Fruit fly (Drosophila melanogaster) whole organism, embryonic: ENCODE measurements around the gene CG6431.

Experiments used
- Ada2b ChIP-seq: fragments of 200-800 bp; sonication (Bioruptor generic); IDR thresholded peaks from 2 replicates; pipeline ENCODE4 v1.3.6; 2022; ENCODE audit warnings: missing biosample characterization, missing genetic modification characterization
- Aef1 ChIP-seq: fragments of 200-800 bp; sonication (Bioruptor generic); IDR thresholded peaks from 3 replicates; pipeline ENCODE4 v1.3.6; 2022; ENCODE audit warnings: missing biosample characterization, missing genetic modification characterization
- CG10321 ChIP-seq: fragments of 200-800 bp; sonication (Bioruptor generic); IDR thresholded peaks from 2 replicates; pipeline ENCODE4 v1.3.6; 2022; ENCODE audit warnings: missing biosample characterization, missing genetic modification characterization
- CG10565 ChIP-seq: fragments of 200-800 bp; sonication (Bioruptor generic); optimal IDR thresholded peaks from 3 replicates; lab custom pipeline; 2016; ENCODE audit warnings: missing biosample characterization, mild to moderate bottlenecking, missing genetic modification characterization
- CG11085 ChIP-seq: fragments of 200-800 bp; sonication (Bioruptor generic); IDR thresholded peaks from 2 replicates; pipeline ENCODE4 v1.3.6; 2022; ENCODE audit warnings: missing biosample characterization, missing genetic modification characterization
- CG11247 ChIP-seq: fragments of 200-800 bp; sonication (Bioruptor generic); IDR thresholded peaks from 2 replicates; pipeline ENCODE4 v1.3.6; 2022; ENCODE audit warnings: missing biosample characterization, missing genetic modification characterization
- CG11456 ChIP-seq: fragments of 200-800 bp; sonication (Bioruptor generic); IDR thresholded peaks from 3 replicates; pipeline ENCODE4 v1.3.6; 2022; ENCODE audit warnings: missing biosample characterization, missing genetic modification characterization
- CG12104 ChIP-seq: fragments of 200-800 bp; sonication (Bioruptor generic); optimal IDR thresholded peaks from 3 replicates; lab custom pipeline; 2016; ENCODE audit warnings: missing biosample characterization, missing genetic modification characterization
- CG1233 ChIP-seq: fragments of 200-800 bp; sonication (Bioruptor generic); optimal IDR thresholded peaks from 4 replicates; lab custom pipeline; 2018; ENCODE audit warnings: missing biosample characterization, mild to moderate bottlenecking, missing genetic modification characterization
- CG13123 ChIP-seq: fragments of 200-800 bp; sonication (Bioruptor generic); optimal IDR thresholded peaks from 2 replicates; lab custom pipeline; 2016; ENCODE audit warnings: missing biosample characterization, missing genetic modification characterization
- CG13424 ChIP-seq: fragments of 200-800 bp; sonication (Bioruptor generic); optimal IDR thresholded peaks from 2 replicates; lab custom pipeline; 2019; ENCODE audit warnings: missing biosample characterization, mild to moderate bottlenecking, missing genetic modification characterization, moderate library complexity
- CG13775 ChIP-seq: fragments of 200-800 bp; sonication (Bioruptor generic); optimal IDR thresholded peaks from 3 replicates; lab custom pipeline; 2017; ENCODE audit warnings: missing biosample characterization, mild to moderate bottlenecking, missing genetic modification characterization
- CG16815 ChIP-seq: fragments of 200-800 bp; sonication (Bioruptor generic); optimal IDR thresholded peaks from 3 replicates; lab custom pipeline; 2017; ENCODE audit warnings: missing biosample characterization, mild to moderate bottlenecking, missing genetic modification characterization
- CG18476 ChIP-seq: fragments of 200-800 bp; sonication (Bioruptor generic); optimal IDR thresholded peaks from 2 replicates; lab custom pipeline; 2016; ENCODE audit warnings: missing biosample characterization, mild to moderate bottlenecking, missing genetic modification characterization
- CG2712 ChIP-seq: fragments of 200-800 bp; optimal IDR thresholded peaks from 3 replicates; lab custom pipeline; 2019; ENCODE audit warnings: missing biosample characterization, mild to moderate bottlenecking, missing genetic modification characterization, moderate library complexity
- CG30020 ChIP-seq: fragments of 200-800 bp; optimal IDR thresholded peaks from 2 replicates; lab custom pipeline; 2019; ENCODE audit warnings: missing biosample characterization, mild to moderate bottlenecking, missing genetic modification characterization, moderate library complexity
- CG5245 ChIP-seq: fragments of 200-800 bp; sonication (Bioruptor generic); optimal IDR thresholded peaks from 3 replicates; lab custom pipeline; 2016; ENCODE audit warnings: missing biosample characterization, missing genetic modification characterization
- CG6765 ChIP-seq: fragments of 200-800 bp; sonication (Bioruptor generic); optimal IDR thresholded peaks from 3 replicates; lab custom pipeline; 2017; ENCODE audit warnings: missing biosample characterization, mild to moderate bottlenecking, missing genetic modification characterization
- CG7839 ChIP-seq: fragments of 200-800 bp; sonication (Bioruptor generic); optimal IDR thresholded peaks from 3 replicates; lab custom pipeline; 2018; ENCODE audit warnings: missing biosample characterization, mild to moderate bottlenecking, missing genetic modification characterization, moderate library complexity
- CG9876 ChIP-seq: fragments of 200-800 bp; sonication (Bioruptor generic); optimal IDR thresholded peaks from 2 replicates; lab custom pipeline; 2016; ENCODE audit warnings: missing biosample characterization, missing genetic modification characterization
- CG9932 ChIP-seq: fragments of 200-800 bp; sonication (Bioruptor generic); IDR thresholded peaks from 2 replicates; pipeline ENCODE4 v1.3.6; 2022; ENCODE audit warnings: missing biosample characterization, missing genetic modification characterization
- CkIIα-i1 ChIP-seq: fragments of 200-800 bp; sonication (Bioruptor generic); IDR thresholded peaks from 2 replicates; pipeline ENCODE4 v1.3.6; 2022; ENCODE audit warnings: missing biosample characterization, missing genetic modification characterization
- Dfd ChIP-seq, 2 experiments: fragments of >200 bp; optimal IDR thresholded peaks; 2 replicates each; lab custom pipeline; 2017; ENCODE audit warnings: missing biosample characterization in 2 of 2, missing genetic modification characterization in 2 of 2
- GATAe ChIP-seq: fragments of 200-800 bp; sonication (Bioruptor generic); conservative IDR thresholded peaks from 2 replicates; pipeline ENCODE4 v1.3.6; 2022; ENCODE audit warnings: missing biosample characterization, missing genetic modification characterization
- HHEX ChIP-seq: fragments of 200-800 bp; sonication (Bioruptor generic); optimal IDR thresholded peaks from 3 replicates; lab custom pipeline; 2017; ENCODE audit warnings: missing biosample characterization, mild to moderate bottlenecking, missing genetic modification characterization, missing genetic modification reagents
- Hey ChIP-seq: fragments of 200-800 bp; sonication (Bioruptor generic); optimal IDR thresholded peaks from 3 replicates; lab custom pipeline; 2018; ENCODE audit warnings: missing biosample characterization, mild to moderate bottlenecking, missing genetic modification characterization
- Hr3 ChIP-seq: fragments of 200-800 bp; sonication (Bioruptor generic); optimal IDR thresholded peaks from 3 replicates; lab custom pipeline; 2016; ENCODE audit warnings: missing biosample characterization, missing genetic modification characterization
- Hr51 ChIP-seq, 2 experiments: fragments of 200-800 bp; sonication (Bioruptor generic); optimal IDR thresholded peaks; 2 replicates in 1 of 2; 3 replicates in 1 of 2; lab custom pipeline; 2016 to 2018; ENCODE audit warnings: missing biosample characterization in 2 of 2, missing genetic modification characterization in 2 of 2, mild to moderate bottlenecking in 1 of 2, moderate library complexity in 1 of 2
- Kr ChIP-seq: fragments of 200-800 bp; sonication (Bioruptor generic); optimal IDR thresholded peaks from 2 replicates; lab custom pipeline; 2017; ENCODE audit warnings: missing biosample characterization, mild to moderate bottlenecking, missing genetic modification characterization
- Nf-YC ChIP-seq: fragments of 200-800 bp; optimal IDR thresholded peaks from 3 replicates; lab custom pipeline; 2019; ENCODE audit warnings: missing biosample characterization, mild to moderate bottlenecking, missing genetic modification characterization, moderate library complexity
- Oli ChIP-seq: fragments of 200-800 bp; sonication (Bioruptor generic); optimal IDR thresholded peaks from 2 replicates; lab custom pipeline; 2018; ENCODE audit warnings: missing biosample characterization, mild to moderate bottlenecking, missing genetic modification characterization, moderate library complexity
- Spps ChIP-seq: fragments of 200-800 bp; sonication (Bioruptor generic); optimal IDR thresholded peaks from 2 replicates; lab custom pipeline; 2018; ENCODE audit warnings: missing biosample characterization, mild to moderate bottlenecking, missing genetic modification characterization
- Trl ChIP-seq, 3 experiments: fragments of >200 bp in 2 of 3; fragments of 200-800 bp in 1 of 3; sonication (Bioruptor generic) in 1 of 3; optimal IDR thresholded peaks; 2 replicates in 1 of 3; 3 replicates in 2 of 3; lab custom pipeline; 2016 to 2017; ENCODE audit warnings: missing biosample characterization in 1 of 3, missing genetic modification characterization in 1 of 3
- ab ChIP-seq: fragments of 200-800 bp; sonication (Bioruptor generic); optimal IDR thresholded peaks from 2 replicates; lab custom pipeline; 2016; ENCODE audit warnings: missing biosample characterization, missing genetic modification characterization
- bowl ChIP-seq: fragments of 200-800 bp; sonication (Bioruptor generic); IDR thresholded peaks from 2 replicates; pipeline ENCODE4 v1.3.6; 2022; ENCODE audit warnings: missing biosample characterization, missing genetic modification characterization
- bsh ChIP-seq, 2 experiments: fragments of 200-800 bp; sonication (Bioruptor generic); optimal IDR thresholded peaks; 2 replicates each; lab custom pipeline; 2017 to 2018; ENCODE audit warnings: mild to moderate bottlenecking in 2 of 2, missing biosample characterization in 2 of 2, missing genetic modification characterization in 2 of 2, moderate library complexity in 1 of 2
- chn ChIP-seq: fragments of 200-800 bp; sonication (Bioruptor generic); optimal IDR thresholded peaks from 2 replicates; lab custom pipeline; 2016; ENCODE audit warnings: missing biosample characterization, missing genetic modification characterization
- ci ChIP-seq: fragments of 200-800 bp; sonication (Bioruptor generic); IDR thresholded peaks from 3 replicates; pipeline ENCODE4 v1.3.6; 2022; ENCODE audit warnings: missing biosample characterization, missing genetic modification characterization
- fru ChIP-seq: fragments of >200 bp; optimal IDR thresholded peaks from 2 replicates; lab custom pipeline; 2017
- inv ChIP-seq: fragments of 200-800 bp; sonication (Bioruptor generic); IDR thresholded peaks from 2 replicates; pipeline ENCODE4 v1.3.6; 2022; ENCODE audit warnings: missing biosample characterization, missing genetic modification characterization; ENCODE audit not compliant: partially characterized antibody
- lab ChIP-seq: fragments of 200-800 bp; sonication (Bioruptor generic); optimal IDR thresholded peaks from 3 replicates; lab custom pipeline; 2017; ENCODE audit warnings: missing biosample characterization, missing genetic modification characterization, mild to moderate bottlenecking, moderate library complexity, missing genetic modification reagents
- org-1 ChIP-seq: fragments of 200-800 bp; sonication (Bioruptor generic); optimal IDR thresholded peaks from 2 replicates; lab custom pipeline; 2017; ENCODE audit warnings: missing biosample characterization, missing genetic modification characterization
- otp ChIP-seq: fragments of 200-800 bp; sonication (Bioruptor generic); IDR thresholded peaks from 3 replicates; pipeline ENCODE4, ENCODE4 v1.3.6; 2022; ENCODE audit warnings: missing biosample characterization, missing genetic modification characterization
- pb ChIP-seq: fragments of 200-800 bp; sonication (Bioruptor generic); optimal IDR thresholded peaks from 3 replicates; lab custom pipeline; 2016; ENCODE audit warnings: missing biosample characterization, missing genetic modification characterization
- pita ChIP-seq: fragments of 200-800 bp; sonication (Bioruptor generic); optimal IDR thresholded peaks from 2 replicates; lab custom pipeline; 2017; ENCODE audit warnings: missing biosample characterization, mild to moderate bottlenecking, missing genetic modification characterization
- pzg ChIP-seq: fragments of 200-800 bp; sonication (Bioruptor generic); optimal IDR thresholded peaks from 3 replicates; lab custom pipeline; 2018; ENCODE audit warnings: missing biosample characterization, mild to moderate bottlenecking, missing genetic modification characterization, moderate library complexity
- rib ChIP-seq: fragments of 200-800 bp; sonication (Bioruptor generic); IDR thresholded peaks from 2 replicates; pipeline ENCODE4 v1.3.6; 2022; ENCODE audit warnings: missing biosample characterization, missing genetic modification characterization
- sima ChIP-seq: fragments of 200-800 bp; sonication (Bioruptor generic); optimal IDR thresholded peaks from 2 replicates; lab custom pipeline; 2016; ENCODE audit warnings: missing biosample characterization, missing genetic modification characterization
- slou ChIP-seq: fragments of 200-800 bp; sonication (Bioruptor generic); optimal IDR thresholded peaks from 3 replicates; lab custom pipeline; 2016; ENCODE audit warnings: missing biosample characterization, missing genetic modification characterization
- stwl ChIP-seq: fragments of 200-800 bp; sonication (Bioruptor generic); optimal IDR thresholded peaks from 3 replicates; lab custom pipeline; 2018; ENCODE audit warnings: missing biosample characterization, mild to moderate bottlenecking, missing genetic modification characterization, moderate library complexity
- yki ChIP-seq: fragments of >200 bp; optimal IDR thresholded peaks from 3 replicates; lab custom pipeline; 2018
- z ChIP-seq: fragments of 200-800 bp; sonication (Bioruptor generic); IDR thresholded peaks from 3 replicates; pipeline ENCODE4 v1.3.6; 2022; ENCODE audit warnings: missing biosample characterization, missing genetic modification characterization

The CG6431 gene

dm6 chr2L:10732343-10732808 is 8.4 kb downstream of the CG6431 start, which contains the start of the genes EMC3 and Dpy-30L1 (continued):
- TF ChIP-seq CkIIα-i1 (no peak), inv (peak; percentile 73), Hr3 (GFP tag; lab: Kevin White, UChicago) (peak; percentile 63), sima (no peak), Nf-YC (no peak), CG1233 (no peak), CG11085 (GFP tag; lab: Robert Waterston, UW) (no peak), lab (GFP tag; lab: Kevin White, UChicago) (no peak), CG12104 (no peak), ci (GFP tag; lab: Robert Waterston, UW) (0 out of 3 replicates have a peak, but pooled peaks have one; percentile 43), ab (no peak), Aef1 (GFP tag; lab: Robert Waterston, UW) (peak; percentile 36; the same call in 1 of the 3 replicates), stwl (tag; lab: Kevin White, UChicago) (peak; percentile 93), Ada2b (GFP tag; lab: Robert Waterston, UW) (no peak), pb (GFP tag; lab: Kevin White, UChicago) (no peak), rib (GFP tag; lab: Robert Waterston, UW) (no peak), z (GFP tag; lab: Robert Waterston, UW) (no peak), HHEX (peak; percentile 15), pzg (GFP tag; lab: Kevin White, UChicago) (peak; percentile 72), Dfd (GFP tag; optimal IDR thresholded peaks at IDR 0.05; lab: Kevin White, UChicago) (no peak), Hr51 (GFP tag; optimal IDR thresholded peaks at IDR 0.05; lab: Kevin White, UChicago) (peak in 1 of 2 experiments; percentile 30), CG13123 (no peak), Trl (optimal IDR thresholded peaks at IDR 0.05; lab: Kevin White, UChicago) (no peak), Trl (GFP tag; optimal IDR thresholded peaks at IDR 0.05; lab: Kevin White, UChicago) (peak; percentile 40), CG6765 (peak; percentile 0), CG7839 (tag; lab: Kevin White, UChicago) (no peak), yki (lab: Kevin White, UChicago) (no peak), slou (GFP tag; lab: Kevin White, UChicago) (no peak), pita (no peak), Kr (GFP tag; lab: Kevin White, UChicago) (no peak), fru (lab: Kevin White, UChicago) (no peak), CG2712 (tag; lab: Kevin White, UChicago) (peak; percentile 74), CG18476 (GFP tag; lab: Kevin White, UChicago) (no peak), CG9876 (GFP tag; lab: Kevin White, UChicago) (peak; percentile 1), GATAe (no peak), CG13775 (peak; percentile 70), Hey (no peak), CG9932 (peak; percentile 69), CG16815 (GFP tag; lab: Kevin White, UChicago) (no peak), CG10321 (no peak), chn (GFP tag; lab: Kevin White, UChicago) (peak; percentile 21), CG5245 (GFP tag; lab: Kevin White, UChicago) (no peak), otp (GFP tag; lab: Robert Waterston, UW) (no peak), CG13424 (tag; lab: Kevin White, UChicago) (peak; percentile 70), org-1 (GFP tag; lab: Kevin White, UChicago) (no peak), CG30020 (peak; percentile 78), CG10565 (GFP tag; lab: Kevin White, UChicago) (no peak), CG11247 (GFP tag; lab: Robert Waterston, UW) (0 out of 2 replicates have a peak, but pooled peaks have one; percentile 16), bowl (GFP tag; lab: Robert Waterston, UW) (no peak), Oli (tag; lab: Kevin White, UChicago) (peak; percentile 28), Spps (tag; lab: Kevin White, UChicago) (no peak), bsh (GFP tag; optimal IDR thresholded peaks at IDR 0.05; lab: Kevin White, UChicago) (peak in 1 of 2 experiments; percentile 53), CG11456 (GFP tag; lab: Robert Waterston, UW) (no peak)
